Worm (Caenorhabditis elegans): ENCODE measurements around the gene T24E12.1.
"Not testable (repeated sequence)": the region's sequence is repeated elsewhere in the genome, so short reads cannot be mapped to it uniquely, and the experiment has no call there.

Gene T24E12.1

DNA sequence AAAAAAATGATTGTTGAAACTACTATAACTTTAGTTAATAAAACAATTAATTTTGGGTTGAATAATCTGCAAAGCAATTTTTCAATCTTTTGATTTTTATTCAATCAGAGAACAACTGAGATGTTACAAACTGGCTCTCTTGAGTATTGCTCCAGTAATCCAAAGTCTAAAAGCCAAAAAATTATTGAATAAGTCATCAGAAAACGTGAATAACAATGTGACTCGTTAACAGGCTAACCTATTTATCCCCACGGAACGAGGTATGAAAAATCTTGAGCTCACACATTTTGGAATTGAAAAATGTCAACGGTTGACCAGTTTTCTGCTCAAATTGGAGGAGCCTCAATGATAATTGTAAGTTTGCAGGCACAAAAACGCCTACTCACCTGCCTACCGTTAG is 27.9 kb upstream of the T24E12.1 start, which contains the start of gene srx-111:
TSS of gene srx-111 (plus strand) at position 301 of the 400 bp plus-strand sequence.
- no peak for TF ChIP-seq nhr-10 (tag; optimal IDR thresholded peaks at IDR 0.05)
- no peak for TF ChIP-seq nhr-42 (GFP tag; IDR thresholded peaks at IDR 0.05)
- TF ChIP-seq saeg-2 (GFP tag; IDR thresholded peaks at IDR 0.05): no peak
- TF ChIP-seq ceh-28 (tag; optimal IDR thresholded peaks at IDR 0.05): no peak
- TF ChIP-seq nhr-102 (tag; optimal IDR thresholded peaks at IDR 0.05): no peak
- TF ChIP-seq R02D3.7 (tag; optimal IDR thresholded peaks at IDR 0.05): no peak
- no peak for TF ChIP-seq ces-1 (GFP tag; optimal IDR thresholded peaks at IDR 0.05)
- no peak for TF ChIP-seq F10B5.3 (tag; optimal IDR thresholded peaks at IDR 0.05)
- TF ChIP-seq nhr-11 (tag; optimal IDR thresholded peaks at IDR 0.05): no peak
- TF ChIP-seq hif-1 (tag; optimal IDR thresholded peaks at IDR 0.05): no peak
- no peak for TF ChIP-seq Y105C5A.15 (GFP tag; IDR thresholded peaks at IDR 0.05)
- TF ChIP-seq aly-2 (tag; optimal IDR thresholded peaks at IDR 0.05): no peak
- no peak for TF ChIP-seq nhr-237 (tag; optimal IDR thresholded peaks at IDR 0.05)
- no peak for TF ChIP-seq daf-12 (tag; optimal IDR thresholded peaks at IDR 0.05)
- TF ChIP-seq nhr-111 (GFP tag; optimal IDR thresholded peaks at IDR 0.05): no peak
- TF ChIP-seq arid-1 (GFP tag; conservative IDR thresholded peaks at IDR 0.05): no peak
- no peak for TF ChIP-seq F37D6.2 (tag; optimal IDR thresholded peaks at IDR 0.05)
- no peak for TF ChIP-seq D1046.2 (GFP tag; IDR thresholded peaks at IDR 0.05)
- no peak for TF ChIP-seq daf-16 (GFP tag; optimal IDR thresholded peaks at IDR 0.05)
- no peak for TF ChIP-seq daf-16 (tag; optimal IDR thresholded peaks at IDR 0.05)

DNA sequence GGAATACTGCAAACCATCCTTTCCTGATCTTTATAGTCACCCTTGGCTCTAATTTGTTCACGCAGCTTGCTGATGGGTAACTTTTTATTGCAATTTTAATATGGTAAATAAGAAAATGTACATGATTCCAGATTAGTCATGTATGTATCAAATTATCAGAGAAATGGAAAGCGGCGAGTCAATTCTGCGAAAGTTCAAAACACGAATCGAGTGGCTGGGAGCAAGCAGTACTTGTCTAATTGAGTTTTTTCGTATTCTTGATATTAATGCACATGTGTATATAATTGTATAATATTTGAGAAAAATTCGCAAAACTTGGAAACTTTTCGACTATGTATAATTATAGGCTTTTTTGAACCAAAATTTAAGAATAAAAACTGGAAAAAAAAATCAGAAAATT is 26.3 kb upstream of the T24E12.1 start, which contains the start of gene T24E12.12:
TSS of gene T24E12.12 (plus strand) at position 281 of the 400 bp plus-strand sequence.
- TF ChIP-seq madf-9 (GFP tag; conservative IDR thresholded peaks at IDR 0.05) (no peak), daf-19 (GFP tag; conservative IDR thresholded peaks at IDR 0.05) (no peak), daf-12 (tag; optimal IDR thresholded peaks at IDR 0.05) (no peak), zag-1 (tag; optimal IDR thresholded peaks at IDR 0.05) (no peak)

DNA sequence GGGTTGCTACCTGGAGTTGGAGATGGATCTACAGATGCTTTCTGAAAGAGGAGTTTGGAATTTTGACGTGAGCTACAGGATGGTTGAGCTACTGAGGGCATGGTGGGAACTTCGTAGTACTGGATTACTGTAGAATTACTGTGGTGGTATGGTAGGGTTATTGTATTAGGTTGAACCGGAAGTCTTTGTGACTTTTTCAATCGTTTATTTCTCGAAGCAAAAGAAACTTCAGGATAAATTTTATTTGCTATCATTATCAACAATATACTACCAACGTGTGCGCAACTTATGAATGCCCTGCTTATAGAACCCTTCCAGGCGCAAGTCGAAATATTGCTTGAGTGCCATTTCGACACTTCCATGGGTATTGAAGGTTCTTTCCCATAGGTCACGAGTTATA is 23.8 kb upstream of the T24E12.1 start, which contains the start of gene T24E12.6:
TSS of gene T24E12.6 (minus strand) at position 101 of the 400 bp plus-strand sequence.
- TF ChIP-seq unc-62 (GFP tag; optimal IDR thresholded peaks at IDR 0.05 in 1 of 2): peak in 1 of 2 experiments; percentile 3
- not testable (repeated sequence) for TF ChIP-seq unc-62 (tag; optimal IDR thresholded peaks at IDR 0.05)

- TF ChIP-seq ceh-20 (GFP tag; IDR thresholded peaks at IDR 0.05): no peak
- no peak for TF ChIP-seq ztf-7 (tag; optimal IDR thresholded peaks at IDR 0.05)
- no peak for TF ChIP-seq spr-1 (tag; optimal IDR thresholded peaks at IDR 0.05)
- no peak for TF ChIP-seq nhr-28 (tag; optimal IDR thresholded peaks at IDR 0.05)
- no peak for TF ChIP-seq mdl-1 (tag; optimal IDR thresholded peaks at IDR 0.05)
- no peak for TF ChIP-seq unc-130 (GFP tag; optimal IDR thresholded peaks at IDR 0.05)
- no peak for TF ChIP-seq F37D6.2 (tag; optimal IDR thresholded peaks at IDR 0.05)
- TF ChIP-seq mes-2 (tag; optimal IDR thresholded peaks at IDR 0.05; ENCODE audit: poor library complexity, severe bottlenecking): no peak
- TF ChIP-seq daf-12 (tag; optimal IDR thresholded peaks at IDR 0.05): no peak
- TF ChIP-seq sdz-12 (GFP tag; optimal IDR thresholded peaks at IDR 0.05): no peak
These were observed 20.9 kb upstream of the T24E12.1 start, which contains the start of gene srx-112 for ce11 chrII:3764486-3764885. TSS of gene srx-112 (minus strand) at chrII:3764586.

DNA sequence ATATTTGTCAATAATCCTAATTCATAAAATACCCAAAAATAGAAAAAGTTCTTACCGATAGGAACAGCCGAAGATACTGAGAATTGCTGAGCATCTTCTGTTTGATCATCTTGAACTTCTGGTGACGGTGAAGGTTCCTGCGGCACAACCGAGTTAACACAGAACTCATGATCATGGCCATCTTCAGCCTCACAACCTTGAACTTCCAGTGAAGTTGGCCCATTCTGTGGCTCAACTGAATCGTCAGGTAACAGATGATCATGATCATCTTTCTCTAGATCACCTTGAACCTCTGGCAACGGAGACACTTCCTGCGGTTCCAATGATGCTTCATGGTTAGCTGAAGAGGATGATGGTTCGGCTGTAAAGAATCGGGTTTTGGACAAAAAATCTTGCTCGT is 13.7 kb upstream of the T24E12.1 start:
- TF ChIP-seq aha-1 (tag) (peak; percentile 32), daf-12 (tag; optimal IDR thresholded peaks at IDR 0.05) (no peak), unc-62 (GFP tag; optimal IDR thresholded peaks at IDR 0.05 in 1 of 2) (peak in 1 of 2 experiments; percentile 94), unc-62 (tag; optimal IDR thresholded peaks at IDR 0.05) (no peak), daf-16 (GFP tag; optimal IDR thresholded peaks at IDR 0.05) (no peak), daf-16 (tag; optimal IDR thresholded peaks at IDR 0.05) (no peak), zag-1 (tag; optimal IDR thresholded peaks at IDR 0.05) (no peak), zip-11 (GFP tag; IDR thresholded peaks at IDR 0.05) (no peak), lin-1 (GFP tag; IDR thresholded peaks at IDR 0.05) (no peak), nhr-48 (tag; optimal IDR thresholded peaks at IDR 0.05) (no peak), mxl-3 (GFP tag; optimal IDR thresholded peaks at IDR 0.05) (no peak)

Measured in whole organism, L4 larva.